Fruit fly (Drosophila melanogaster): ENCODE data around the gene CG15145.

DNA sequence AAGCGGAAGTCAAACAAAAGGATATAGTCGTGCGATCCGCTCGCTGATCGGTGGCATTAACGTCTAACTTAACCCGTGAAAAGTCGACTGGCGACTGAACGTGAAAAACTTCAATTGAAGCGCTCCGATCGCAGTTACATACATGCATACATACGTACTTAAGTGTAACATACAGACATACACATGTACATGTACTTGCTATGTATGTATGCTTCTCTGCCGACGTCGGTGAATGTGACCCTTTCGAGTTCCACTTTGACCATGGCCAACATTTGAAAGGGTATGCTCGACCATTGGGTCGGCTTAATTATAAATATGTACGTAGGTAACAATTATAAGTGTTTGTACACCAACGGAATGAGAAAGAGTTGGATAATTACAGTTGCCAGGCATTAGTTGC is 34.9 kb downstream of the CG15145 start, which contains the start of gene qua:
- TF ChIP-seq CG8478 (optimal IDR thresholded peaks at IDR 0.05) (no peak), CTCF (optimal IDR thresholded peaks at IDR 0.05) (no peak)
